Worm (Caenorhabditis elegans): Measurements from ENCODE around the gene dnj-8.

Gene dnj-8

ce11 chrII:6616135-6616534 is 18.3 kb upstream of the dnj-8 start:
- no peak for TF ChIP-seq pes-1 (GFP tag; IDR thresholded peaks at IDR 0.05)
- TF ChIP-seq ceh-36 (tag; optimal IDR thresholded peaks at IDR 0.05): no peak
- no peak for TF ChIP-seq B0310.2 (tag; optimal IDR thresholded peaks at IDR 0.05)
- TF ChIP-seq aly-1 (tag; optimal IDR thresholded peaks at IDR 0.05): no peak
- TF ChIP-seq ets-7 (tag; optimal IDR thresholded peaks at IDR 0.05): no peak
- no peak for TF ChIP-seq scrt-1 (GFP tag; IDR thresholded peaks at IDR 0.05)
- no peak for TF ChIP-seq tbx-37 (GFP tag; conservative IDR thresholded peaks at IDR 0.05)

ce11 chrII:6615232-6616029 is 17.6 kb upstream of the dnj-8 start:
- TF ChIP-seq tbx-11 (GFP tag; IDR thresholded peaks at IDR 0.05) (no peak), ceh-36 (tag; optimal IDR thresholded peaks at IDR 0.05) (no peak), pes-1 (GFP tag; IDR thresholded peaks at IDR 0.05) (no peak), ama-1 (optimal IDR thresholded peaks at IDR 0.05) (no peak), scrt-1 (GFP tag; IDR thresholded peaks at IDR 0.05) (no peak), ceh-13 (GFP tag; optimal IDR thresholded peaks at IDR 0.05) (no peak), ets-7 (tag; optimal IDR thresholded peaks at IDR 0.05) (no peak), hmg-4 (GFP tag; optimal IDR thresholded peaks at IDR 0.05) (no peak), tra-4 (tag; optimal IDR thresholded peaks at IDR 0.05) (no peak)

DNA sequence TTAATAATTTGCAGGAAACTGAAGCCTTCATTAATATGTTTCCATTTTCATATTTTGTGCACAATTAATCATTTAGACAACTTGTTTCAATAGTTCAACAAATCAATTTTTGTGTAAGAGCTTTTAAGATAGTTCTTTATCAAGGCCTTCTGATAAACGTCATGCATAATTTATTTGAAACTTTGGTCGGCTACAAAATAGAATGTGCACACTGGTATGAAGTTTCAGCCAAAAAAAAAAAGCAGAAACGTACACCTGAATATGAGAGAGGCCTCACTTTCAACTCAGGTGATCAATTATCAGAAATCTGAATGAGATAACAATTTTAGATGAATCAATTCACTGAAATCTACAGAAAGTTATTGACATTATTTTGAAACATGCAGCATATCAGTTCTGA is 16.6 kb upstream of the dnj-8 start:
- TF ChIP-seq aly-1 (tag; optimal IDR thresholded peaks at IDR 0.05): no peak
- TF ChIP-seq tra-4 (tag; optimal IDR thresholded peaks at IDR 0.05): no peak
- TF ChIP-seq flt-1 (GFP tag; IDR thresholded peaks at IDR 0.05): no peak
- no peak for TF ChIP-seq B0310.2 (tag; optimal IDR thresholded peaks at IDR 0.05)
- no peak for TF ChIP-seq ceh-13 (GFP tag; optimal IDR thresholded peaks at IDR 0.05)

ce11 chrII:6612544-6612943 is 14.7 kb upstream of the dnj-8 start:
- TF ChIP-seq scrt-1 (GFP tag; IDR thresholded peaks at IDR 0.05) (no peak), pes-1 (GFP tag; IDR thresholded peaks at IDR 0.05) (no peak), ceh-36 (tag; optimal IDR thresholded peaks at IDR 0.05) (no peak), ceh-13 (GFP tag; optimal IDR thresholded peaks at IDR 0.05) (no peak), hnd-1 (tag; optimal IDR thresholded peaks at IDR 0.05) (no peak), tbx-37 (GFP tag; conservative IDR thresholded peaks at IDR 0.05) (no peak), tra-4 (tag; optimal IDR thresholded peaks at IDR 0.05) (no peak), F13C5.2 (tag; optimal IDR thresholded peaks at IDR 0.05) (no peak), hmbx-1 (tag; optimal IDR thresholded peaks at IDR 0.05) (no peak), sea-1 (GFP tag; conservative IDR thresholded peaks at IDR 0.05) (no peak), aly-1 (tag; optimal IDR thresholded peaks at IDR 0.05) (no peak), B0310.2 (tag; optimal IDR thresholded peaks at IDR 0.05) (no peak), ets-7 (tag; optimal IDR thresholded peaks at IDR 0.05) (no peak), tbx-11 (GFP tag; IDR thresholded peaks at IDR 0.05) (no peak), flt-1 (GFP tag; IDR thresholded peaks at IDR 0.05) (no peak), ama-1 (optimal IDR thresholded peaks at IDR 0.05) (no peak), hmg-4 (GFP tag; optimal IDR thresholded peaks at IDR 0.05) (no peak)

DNA sequence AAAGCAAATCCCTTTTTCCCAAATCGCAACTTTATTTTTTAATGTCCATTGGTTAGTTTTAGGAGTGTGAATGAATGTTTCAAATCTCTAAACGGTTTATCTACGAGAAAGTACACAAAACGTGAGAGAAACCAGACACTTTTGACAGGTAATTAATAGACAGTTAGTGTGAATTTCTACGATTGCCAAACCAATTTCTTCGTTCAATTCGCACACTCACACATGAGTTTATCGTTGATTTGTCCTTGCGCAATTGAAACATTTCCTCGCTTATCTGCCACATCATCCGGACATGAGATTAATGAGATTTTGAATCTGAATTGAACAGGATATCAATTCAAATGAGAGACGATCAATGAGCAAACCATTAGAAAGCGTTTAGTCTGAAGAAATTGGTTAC is 12.4 kb upstream of the dnj-8 start:
- no peak for TF ChIP-seq flt-1 (GFP tag; IDR thresholded peaks at IDR 0.05)
- no peak for TF ChIP-seq ama-1 (optimal IDR thresholded peaks at IDR 0.05)
- no peak for TF ChIP-seq tbx-37 (GFP tag; conservative IDR thresholded peaks at IDR 0.05)
- no peak for TF ChIP-seq ets-7 (tag; optimal IDR thresholded peaks at IDR 0.05)
- no peak for TF ChIP-seq scrt-1 (GFP tag; IDR thresholded peaks at IDR 0.05)
- TF ChIP-seq B0310.2 (tag; optimal IDR thresholded peaks at IDR 0.05): no peak
- no peak for TF ChIP-seq hnd-1 (tag; optimal IDR thresholded peaks at IDR 0.05)
- no peak for TF ChIP-seq ceh-13 (GFP tag; optimal IDR thresholded peaks at IDR 0.05)
- no peak for TF ChIP-seq tra-4 (tag; optimal IDR thresholded peaks at IDR 0.05)
- TF ChIP-seq ceh-36 (tag; optimal IDR thresholded peaks at IDR 0.05): no peak
- TF ChIP-seq aly-1 (tag; optimal IDR thresholded peaks at IDR 0.05): no peak
- no peak for TF ChIP-seq hmbx-1 (tag; optimal IDR thresholded peaks at IDR 0.05)
- no peak for TF ChIP-seq F13C5.2 (tag; optimal IDR thresholded peaks at IDR 0.05)
- TF ChIP-seq hmg-4 (GFP tag; optimal IDR thresholded peaks at IDR 0.05): no peak
- no peak for TF ChIP-seq sea-1 (GFP tag; conservative IDR thresholded peaks at IDR 0.05)
- TF ChIP-seq tbx-11 (GFP tag; IDR thresholded peaks at IDR 0.05): no peak
- TF ChIP-seq pes-1 (GFP tag; IDR thresholded peaks at IDR 0.05): no peak

ce11 chrII:6609315-6609842 is 11.5 kb upstream of the dnj-8 start, which contains the start of gene epg-5:
Gene epg-5, minus strand, starts transcription at chrII:6609365.
- TF ChIP-seq F13C5.2 (tag; optimal IDR thresholded peaks at IDR 0.05) (no peak), tbx-11 (GFP tag; IDR thresholded peaks at IDR 0.05) (no peak), tbx-37 (GFP tag; conservative IDR thresholded peaks at IDR 0.05) (no peak), hmbx-1 (tag; optimal IDR thresholded peaks at IDR 0.05) (no peak), sea-1 (GFP tag; conservative IDR thresholded peaks at IDR 0.05) (no peak), ceh-13 (GFP tag; optimal IDR thresholded peaks at IDR 0.05) (no peak), B0310.2 (tag; optimal IDR thresholded peaks at IDR 0.05) (no peak), aly-1 (tag; optimal IDR thresholded peaks at IDR 0.05) (no peak), hmg-4 (GFP tag; optimal IDR thresholded peaks at IDR 0.05) (no peak), tra-4 (tag; optimal IDR thresholded peaks at IDR 0.05) (no peak), scrt-1 (GFP tag; IDR thresholded peaks at IDR 0.05) (no peak), ceh-36 (tag; optimal IDR thresholded peaks at IDR 0.05) (no peak)

DNA sequence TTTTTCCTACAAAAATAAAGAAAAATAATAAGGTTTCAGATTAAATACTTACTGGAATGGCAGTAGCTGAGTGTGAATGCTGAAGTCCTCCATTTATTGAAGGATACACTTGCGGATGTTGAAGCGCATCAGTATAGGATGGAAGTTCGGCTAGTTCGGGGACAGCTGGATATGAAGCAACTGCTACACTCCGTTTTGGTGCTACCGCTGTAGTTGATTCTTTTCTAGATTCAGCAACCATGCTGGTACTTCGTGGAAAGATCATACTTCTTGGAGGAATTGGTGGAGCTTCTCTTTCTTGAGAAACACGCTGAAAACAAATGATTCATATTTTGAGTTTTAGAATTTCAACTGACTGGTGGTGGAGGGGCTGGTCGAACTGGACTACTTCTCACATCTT is 10.7 kb upstream of the dnj-8 start:
- no peak for TF ChIP-seq hmbx-1 (tag; optimal IDR thresholded peaks at IDR 0.05)
- no peak for TF ChIP-seq B0310.2 (tag; optimal IDR thresholded peaks at IDR 0.05)
- TF ChIP-seq tra-4 (tag; optimal IDR thresholded peaks at IDR 0.05): no peak
- no peak for TF ChIP-seq pes-1 (GFP tag; IDR thresholded peaks at IDR 0.05)
- no peak for TF ChIP-seq aly-1 (tag; optimal IDR thresholded peaks at IDR 0.05)
- no peak for TF ChIP-seq hnd-1 (tag; optimal IDR thresholded peaks at IDR 0.05)
- no peak for TF ChIP-seq ets-7 (tag; optimal IDR thresholded peaks at IDR 0.05)
